Worm (Caenorhabditis elegans): ENCODE results near the gene C44F1.1.

Gene C44F1.1

DNA sequence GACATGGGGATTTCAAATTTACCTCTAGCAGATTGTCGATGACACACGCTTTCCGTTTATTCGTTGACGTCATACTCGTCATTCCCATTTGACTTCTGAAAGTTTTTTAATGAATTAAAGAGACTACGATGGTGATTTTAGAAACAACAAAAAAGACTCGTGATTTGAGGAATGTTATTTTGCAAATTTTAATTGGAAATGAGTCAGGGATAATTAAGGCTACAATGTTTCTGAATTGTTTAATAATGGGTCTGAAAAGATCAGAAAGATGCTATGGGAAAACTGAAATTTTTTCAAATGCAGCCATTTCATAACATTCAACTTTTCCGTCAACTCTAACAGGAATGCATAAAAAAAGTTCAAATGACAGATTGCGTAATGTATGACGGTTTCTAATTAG is at the start of gene C44F1.1:
Gene C44F1.1, minus strand, starts transcription at position 101 of the 400 bp plus-strand sequence.
- TF ChIP-seq sma-9 (GFP tag; optimal IDR thresholded peaks at IDR 0.05) (no peak), sma-9 (tag; optimal IDR thresholded peaks at IDR 0.05) (no peak), nhr-237 (tag; optimal IDR thresholded peaks at IDR 0.05) (no peak), skn-1 (tag; optimal IDR thresholded peaks at IDR 0.05) (no peak), unc-55 (GFP tag; optimal IDR thresholded peaks at IDR 0.05) (no peak), egl-27 (tag; optimal IDR thresholded peaks at IDR 0.05) (no peak), lin-39 (tag; optimal IDR thresholded peaks at IDR 0.05) (no peak), nhr-11 (tag; optimal IDR thresholded peaks at IDR 0.05) (no peak), ztf-1 (GFP tag; conservative IDR thresholded peaks at IDR 0.05) (no peak), fos-1 (tag; optimal IDR thresholded peaks at IDR 0.05) (no peak), sma-3 (GFP tag; optimal IDR thresholded peaks at IDR 0.05) (no peak), nhr-77 (tag; optimal IDR thresholded peaks at IDR 0.05) (no peak), alr-1 (tag; optimal IDR thresholded peaks at IDR 0.05) (no peak), gmeb-1 (tag; optimal IDR thresholded peaks at IDR 0.05) (no peak), mdl-1 (tag; optimal IDR thresholded peaks at IDR 0.05) (no peak), dmd-4 (tag; optimal IDR thresholded peaks at IDR 0.05) (no peak), ztf-4 (tag; optimal IDR thresholded peaks at IDR 0.05) (no peak), lsy-2 (tag; optimal IDR thresholded peaks at IDR 0.05) (no peak), elt-1 (tag; optimal IDR thresholded peaks at IDR 0.05) (no peak), Y55F3AM.14 (GFP tag; optimal IDR thresholded peaks at IDR 0.05) (no peak)

DNA sequence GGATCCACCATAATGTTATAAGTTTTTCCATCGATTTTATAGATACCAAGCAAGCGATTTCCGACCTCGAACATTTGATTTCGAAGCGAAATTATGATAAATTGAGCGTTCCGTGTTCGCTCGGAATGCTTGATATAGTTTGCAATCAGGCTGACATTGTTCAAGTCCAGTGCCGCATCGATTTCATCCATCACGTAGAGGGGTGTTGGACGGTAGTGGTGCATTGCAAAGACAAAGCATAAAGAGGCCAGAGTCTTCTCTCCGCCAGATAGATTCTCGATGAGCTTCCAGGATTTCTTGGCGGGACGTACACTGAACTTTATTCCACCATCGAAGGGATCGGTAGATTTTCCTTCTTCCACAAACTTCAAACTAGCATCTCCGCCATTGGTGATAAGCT is 49.1 kb upstream of the C44F1.1 start:
- TF ChIP-seq fos-1 (tag; optimal IDR thresholded peaks at IDR 0.05) (no peak), elt-3 (tag; optimal IDR thresholded peaks at IDR 0.05) (no peak), sma-3 (GFP tag; optimal IDR thresholded peaks at IDR 0.05) (no peak), ztf-11 (tag; optimal IDR thresholded peaks at IDR 0.05) (no peak), ama-1 (optimal IDR thresholded peaks at IDR 0.05) (no peak), crh-2 (tag; optimal IDR thresholded peaks at IDR 0.05) (no peak), ceh-16 (tag; optimal IDR thresholded peaks at IDR 0.05) (no peak), peb-1 (tag; optimal IDR thresholded peaks at IDR 0.05) (no peak), nhr-10 (tag; optimal IDR thresholded peaks at IDR 0.05) (no peak), nhr-237 (tag; optimal IDR thresholded peaks at IDR 0.05) (no peak), sma-9 (GFP tag; optimal IDR thresholded peaks at IDR 0.05) (no peak), sma-9 (tag; optimal IDR thresholded peaks at IDR 0.05) (no peak), egl-27 (tag; optimal IDR thresholded peaks at IDR 0.05) (no peak), nhr-77 (tag; optimal IDR thresholded peaks at IDR 0.05) (no peak), lin-39 (tag; optimal IDR thresholded peaks at IDR 0.05) (no peak), nhr-12 (tag; optimal IDR thresholded peaks at IDR 0.05) (no peak), lin-13 (GFP tag; optimal IDR thresholded peaks at IDR 0.05) (no peak)

DNA sequence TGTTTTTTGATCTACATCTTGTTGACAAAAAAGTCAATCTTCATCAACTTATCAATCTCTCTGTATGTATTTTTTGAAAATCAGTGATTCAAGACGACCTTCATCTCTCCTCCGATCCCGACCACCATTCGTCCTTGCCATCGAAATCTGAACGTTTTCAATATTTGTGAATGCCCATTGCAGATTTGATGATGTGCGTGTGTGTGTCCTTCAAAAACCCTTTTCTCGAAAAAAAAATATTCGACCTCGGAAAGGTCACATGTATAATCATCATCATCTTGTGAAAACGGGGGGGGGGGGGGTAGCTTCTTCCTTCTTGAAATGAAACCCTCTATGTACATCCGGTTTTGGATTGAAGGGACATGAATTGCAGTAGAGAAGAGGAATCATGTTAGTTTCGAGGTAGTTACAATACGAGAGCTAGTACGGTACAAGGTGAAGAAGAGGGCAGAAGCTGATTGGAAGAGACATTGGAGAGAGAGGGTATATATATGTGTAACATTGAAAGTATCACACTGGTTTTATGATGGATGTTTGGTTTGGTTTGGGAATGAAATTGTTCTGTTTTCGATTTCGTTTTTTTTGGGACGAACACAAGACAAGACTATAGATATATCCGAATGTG is 47.1 kb upstream of the C44F1.1 start:
- TF ChIP-seq crh-2 (tag; optimal IDR thresholded peaks at IDR 0.05) (peak; percentile 33), blmp-1 (tag; optimal IDR thresholded peaks at IDR 0.05; ENCODE audit: insufficient read depth) (peak; percentile 43), peb-1 (tag; optimal IDR thresholded peaks at IDR 0.05) (no peak), lin-11 (tag; optimal IDR thresholded peaks at IDR 0.05) (no peak), nhr-25 (tag; optimal IDR thresholded peaks at IDR 0.05) (peak; percentile 93), mab-5 (tag; optimal IDR thresholded peaks at IDR 0.05) (no peak), sem-4 (tag; optimal IDR thresholded peaks at IDR 0.05) (no peak), zag-1 (tag; optimal IDR thresholded peaks at IDR 0.05) (no peak), nhr-11 (tag; optimal IDR thresholded peaks at IDR 0.05) (no peak), nhr-129 (tag; optimal IDR thresholded peaks at IDR 0.05) (no peak), lsy-2 (tag; optimal IDR thresholded peaks at IDR 0.05) (peak in 1 of 2 experiments; percentile 4), skn-1 (tag; optimal IDR thresholded peaks at IDR 0.05) (no peak), nhr-23 (tag; optimal IDR thresholded peaks at IDR 0.05) (no peak), mbf-1 (tag; optimal IDR thresholded peaks at IDR 0.05) (no peak), lin-13 (GFP tag; optimal IDR thresholded peaks at IDR 0.05) (no peak), R02D3.7 (tag; optimal IDR thresholded peaks at IDR 0.05) (no peak), F13H6.1 (tag; optimal IDR thresholded peaks at IDR 0.05) (no peak), sma-9 (GFP tag; optimal IDR thresholded peaks at IDR 0.05) (no peak), sma-9 (tag; optimal IDR thresholded peaks at IDR 0.05) (no peak), gmeb-1 (tag; optimal IDR thresholded peaks at IDR 0.05) (no peak), ZK546.5 (tag; optimal IDR thresholded peaks at IDR 0.05) (no peak), unc-39 (tag; optimal IDR thresholded peaks at IDR 0.05) (no peak), nhr-10 (tag; optimal IDR thresholded peaks at IDR 0.05) (no peak), egl-27 (tag; optimal IDR thresholded peaks at IDR 0.05) (no peak), Y55F3AM.14 (GFP tag; optimal IDR thresholded peaks at IDR 0.05) (no peak), sma-3 (GFP tag; optimal IDR thresholded peaks at IDR 0.05) (peak; percentile 13), ztf-1 (GFP tag; conservative IDR thresholded peaks at IDR 0.05) (no peak)
